Worm (Caenorhabditis elegans): Measurements from ENCODE around the gene his-69.

his-69 gene

DNA sequence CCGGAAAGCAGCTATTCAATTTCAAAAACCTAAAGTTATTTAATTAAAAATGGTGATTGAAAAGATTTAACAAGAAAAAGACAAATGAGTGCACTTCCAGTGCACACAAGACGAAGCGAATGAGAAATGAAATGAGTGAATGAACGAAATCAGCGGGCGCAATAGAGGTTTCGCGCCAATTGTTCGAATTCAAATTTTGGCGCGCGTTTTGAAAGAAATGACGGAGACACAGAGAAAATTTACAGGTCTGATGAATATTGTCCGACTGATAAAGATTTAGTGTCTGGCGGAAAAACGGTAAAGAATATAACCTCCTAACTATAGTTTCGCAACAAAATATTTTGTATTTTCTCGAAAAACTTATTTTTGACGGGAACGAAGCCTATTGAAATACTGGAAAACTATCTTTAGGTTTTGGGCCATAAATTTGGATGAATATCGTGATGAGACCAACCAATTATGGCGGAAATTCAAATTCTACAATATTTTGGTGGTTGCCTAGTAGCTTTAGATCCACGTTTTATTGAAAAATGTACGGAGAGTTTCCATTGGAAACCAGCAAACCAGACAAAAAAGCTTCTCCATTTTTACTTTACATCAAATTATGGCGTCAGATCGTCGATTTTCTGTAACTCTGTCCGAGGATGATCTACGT lies 37.0 kb upstream of the his-69 start, which contains the start of gene C03C10.7:
C03C10.7 (plus strand) TSS at position 605 of the 655 bp plus-strand sequence.
- no peak for TF ChIP-seq elt-2 (tag; optimal IDR thresholded peaks at IDR 0.05)
- TF ChIP-seq egl-5 (tag; optimal IDR thresholded peaks at IDR 0.05): no peak
- TF ChIP-seq hmg-11 (tag; optimal IDR thresholded peaks at IDR 0.05): no peak
- TF ChIP-seq ztf-11 (tag; optimal IDR thresholded peaks at IDR 0.05): no peak

DNA sequence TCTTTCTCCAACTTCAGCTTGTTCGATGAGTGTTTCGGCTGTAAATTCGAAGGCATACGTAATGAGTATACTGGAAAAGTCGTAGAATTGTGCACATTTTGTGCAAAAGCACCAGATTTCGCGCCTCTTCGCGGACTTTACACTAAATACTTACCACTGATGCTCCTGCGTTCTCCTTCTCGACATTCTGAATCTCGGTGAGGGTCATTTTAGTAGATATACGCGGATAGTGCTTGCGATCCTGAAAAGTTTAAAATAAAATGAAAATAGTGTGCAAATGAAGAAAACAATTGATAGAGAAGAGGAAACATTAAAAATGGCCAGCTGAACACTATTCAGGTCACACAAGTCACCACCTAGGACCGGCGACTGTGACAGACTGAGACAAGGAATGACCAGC lies 36.1 kb upstream of the his-69 start, which contains the start of gene rnr-2:
rnr-2 (minus strand) TSS at position 241 of the 400 bp plus-strand sequence.
- TF ChIP-seq egl-5 (tag; optimal IDR thresholded peaks at IDR 0.05) (no peak), nhr-43 (tag; optimal IDR thresholded peaks at IDR 0.05; ENCODE audit: poor library complexity, severe bottlenecking) (no peak), lin-39 (tag; optimal IDR thresholded peaks at IDR 0.05) (peak; percentile 26), ceh-28 (tag; optimal IDR thresholded peaks at IDR 0.05) (no peak), nfya-1 (tag; optimal IDR thresholded peaks at IDR 0.05; ENCODE audit: insufficient read depth) (peak; percentile 12)

DNA sequence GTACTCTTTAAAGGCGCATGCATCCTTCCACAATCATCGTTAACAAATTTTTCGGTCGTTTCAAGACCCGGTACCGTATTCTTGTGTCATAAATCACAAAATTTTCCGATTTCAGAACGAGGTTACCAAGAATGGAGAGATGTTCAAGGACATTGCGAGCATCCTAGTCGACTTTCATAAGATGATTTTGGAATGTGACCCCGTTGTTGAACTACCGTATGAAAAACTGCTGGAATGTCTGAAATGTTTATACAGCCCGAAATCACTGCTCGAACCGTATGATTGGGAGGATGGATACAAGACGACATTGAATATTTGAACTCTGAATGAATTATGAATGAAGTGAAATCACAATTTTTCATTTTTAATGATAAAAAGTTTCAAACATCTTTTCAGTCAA lies 34.4 kb upstream of the his-69 start:
- TF ChIP-seq elt-3 (tag; optimal IDR thresholded peaks at IDR 0.05) (no peak), nhr-11 (tag; optimal IDR thresholded peaks at IDR 0.05) (no peak), unc-39 (tag; optimal IDR thresholded peaks at IDR 0.05) (no peak), nhr-77 (tag; optimal IDR thresholded peaks at IDR 0.05) (no peak), nhr-25 (tag; optimal IDR thresholded peaks at IDR 0.05) (no peak), fos-1 (tag; optimal IDR thresholded peaks at IDR 0.05) (no peak), R02D3.7 (tag; optimal IDR thresholded peaks at IDR 0.05) (no peak), pqm-1 (tag; optimal IDR thresholded peaks at IDR 0.05) (no peak), egl-27 (tag; optimal IDR thresholded peaks at IDR 0.05) (no peak), ztf-4 (tag; optimal IDR thresholded peaks at IDR 0.05) (no peak), nhr-28 (tag; optimal IDR thresholded peaks at IDR 0.05) (no peak), nhr-12 (tag; optimal IDR thresholded peaks at IDR 0.05) (no peak), lin-15B (tag; optimal IDR thresholded peaks at IDR 0.05) (no peak), aly-2 (tag; optimal IDR thresholded peaks at IDR 0.05) (no peak), nhr-76 (tag; optimal IDR thresholded peaks at IDR 0.05) (no peak), ZK546.5 (tag; optimal IDR thresholded peaks at IDR 0.05) (no peak), elt-2 (tag; optimal IDR thresholded peaks at IDR 0.05) (no peak), ama-1 (optimal IDR thresholded peaks at IDR 0.05) (no peak)

DNA sequence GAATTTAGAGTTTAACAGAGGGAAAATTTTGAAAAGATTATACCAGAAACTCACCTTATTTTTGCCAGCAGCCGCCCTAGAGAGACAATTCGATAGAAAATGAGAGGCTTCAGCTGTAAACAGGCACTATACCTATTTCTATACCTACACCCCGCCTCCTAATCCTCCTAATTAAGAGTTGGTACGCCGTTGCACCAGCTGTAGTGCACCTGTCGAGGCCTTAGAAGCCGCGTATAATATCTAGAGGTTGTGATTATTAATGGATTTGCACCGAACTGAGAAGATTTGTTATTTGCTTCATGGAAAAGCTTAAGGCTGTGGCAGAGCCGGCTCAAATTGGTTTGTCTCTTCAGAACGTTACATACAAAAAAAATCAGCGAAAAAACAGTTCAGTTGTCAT lies 33.5 kb upstream of the his-69 start, which contains the start of gene C03C10.5:
C03C10.5 (minus strand) TSS at position 101 of the 400 bp plus-strand sequence.
- TF ChIP-seq nhr-25 (tag; optimal IDR thresholded peaks at IDR 0.05) (no peak), mml-1 (tag; optimal IDR thresholded peaks at IDR 0.05) (no peak), snpc-4 (tag; optimal IDR thresholded peaks at IDR 0.05) (no peak), sea-2 (GFP tag; optimal IDR thresholded peaks at IDR 0.05) (no peak), ceh-16 (tag; optimal IDR thresholded peaks at IDR 0.05) (no peak), daf-12 (tag; optimal IDR thresholded peaks at IDR 0.05) (no peak), nhr-76 (tag; optimal IDR thresholded peaks at IDR 0.05) (no peak), zag-1 (tag; optimal IDR thresholded peaks at IDR 0.05) (no peak), ztf-11 (tag; optimal IDR thresholded peaks at IDR 0.05) (no peak), nhr-43 (tag; optimal IDR thresholded peaks at IDR 0.05; ENCODE audit: poor library complexity, severe bottlenecking) (no peak), lin-15B (tag; optimal IDR thresholded peaks at IDR 0.05) (no peak), unc-39 (tag; optimal IDR thresholded peaks at IDR 0.05) (no peak), pqm-1 (tag; optimal IDR thresholded peaks at IDR 0.05) (no peak), nhr-11 (tag; optimal IDR thresholded peaks at IDR 0.05) (no peak), nhr-77 (tag; optimal IDR thresholded peaks at IDR 0.05) (no peak)

DNA sequence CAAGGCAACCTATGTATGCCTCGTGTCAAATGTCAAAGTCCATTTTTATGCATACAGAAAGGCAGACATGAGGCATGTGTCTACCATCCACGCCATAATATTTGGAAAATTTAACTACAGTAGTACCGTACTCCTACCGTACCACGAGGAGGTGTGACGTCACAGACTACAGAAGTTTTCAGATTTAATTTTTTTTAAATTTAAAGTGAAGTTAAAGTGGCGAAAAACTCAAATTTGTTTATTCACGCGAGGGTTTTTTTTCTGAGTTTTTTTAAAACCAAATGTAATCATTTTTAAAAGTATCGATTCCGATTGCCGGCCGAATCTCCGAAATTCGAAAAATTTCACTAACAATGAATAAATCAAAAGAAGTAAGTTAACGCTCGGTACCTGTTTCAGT lies 32.2 kb upstream of the his-69 start, which contains the start of gene C03C10.2:
C03C10.2 (plus strand) TSS at position 301 of the 400 bp plus-strand sequence.
- TF ChIP-seq egl-5 (tag; optimal IDR thresholded peaks at IDR 0.05): no peak
- TF ChIP-seq ceh-9 (tag; optimal IDR thresholded peaks at IDR 0.05): no peak
- TF ChIP-seq ceh-82 (tag; optimal IDR thresholded peaks at IDR 0.05): no peak
- TF ChIP-seq pha-4 (tag; optimal IDR thresholded peaks at IDR 0.05): no peak
- TF ChIP-seq ama-1 (optimal IDR thresholded peaks at IDR 0.05): no peak
- TF ChIP-seq sea-2 (GFP tag; optimal IDR thresholded peaks at IDR 0.05): no peak
- TF ChIP-seq ZK546.5 (tag; optimal IDR thresholded peaks at IDR 0.05): no peak
- TF ChIP-seq nhr-76 (tag; optimal IDR thresholded peaks at IDR 0.05): no peak
- TF ChIP-seq nhr-25 (tag; optimal IDR thresholded peaks at IDR 0.05): no peak
- no peak for TF ChIP-seq snpc-4 (tag; optimal IDR thresholded peaks at IDR 0.05)
- TF ChIP-seq lsy-12 (tag; optimal IDR thresholded peaks at IDR 0.05): no peak
- TF ChIP-seq lin-15B (tag; optimal IDR thresholded peaks at IDR 0.05): no peak
- TF ChIP-seq nhr-43 (tag; optimal IDR thresholded peaks at IDR 0.05; ENCODE audit: poor library complexity, severe bottlenecking): no peak
- TF ChIP-seq skn-1 (tag; optimal IDR thresholded peaks at IDR 0.05): no peak

All from whole organism, L3 larva.